Fruit fly (Drosophila melanogaster) whole organism, embryonic: ENCODE data around the gene Max.

Source experiments
- Asciz ChIP-seq: fragments of 200-800 bp; sonication (Bioruptor generic); optimal IDR thresholded peaks from 2 replicates; lab custom pipeline; 2017; ENCODE audit warnings: missing biosample characterization, mild to moderate bottlenecking, missing genetic modification characterization, missing genetic modification reagents
- Awh ChIP-seq: fragments of 200-800 bp; sonication (Bioruptor generic); IDR thresholded peaks from 2 replicates; pipeline ENCODE4, ENCODE4 v1.3.6; 2022; ENCODE audit warnings: missing biosample characterization, missing genetic modification characterization
- CG1024 ChIP-seq: fragments of 200-800 bp; sonication (Bioruptor generic); IDR thresholded peaks from 2 replicates; pipeline ENCODE4 v1.3.6; 2022; ENCODE audit warnings: missing biosample characterization, missing genetic modification characterization
- CG10543 ChIP-seq: fragments of 200-800 bp; sonication (Bioruptor generic); optimal IDR thresholded peaks from 3 replicates; lab custom pipeline; 2017; ENCODE audit warnings: missing biosample characterization, mild to moderate bottlenecking, missing genetic modification characterization, moderate library complexity
- CG11456 ChIP-seq: fragments of 200-800 bp; sonication (Bioruptor generic); IDR thresholded peaks from 3 replicates; pipeline ENCODE4 v1.3.6; 2022; ENCODE audit warnings: missing biosample characterization, missing genetic modification characterization
- CG12155 ChIP-seq: fragments of 200-800 bp; sonication (Bioruptor generic); optimal IDR thresholded peaks from 3 replicates; lab custom pipeline; 2016; ENCODE audit warnings: missing biosample characterization, missing genetic modification characterization
- CG14014 ChIP-seq: fragments of 200-800 bp; sonication (Bioruptor generic); IDR thresholded peaks from 2 replicates; pipeline ENCODE4 v1.3.6; 2022; ENCODE audit warnings: missing biosample characterization, missing genetic modification characterization
- CG15011 ChIP-seq: fragments of 200-800 bp; sonication (Bioruptor generic); optimal IDR thresholded peaks from 3 replicates; lab custom pipeline; 2018; ENCODE audit warnings: missing biosample characterization, mild to moderate bottlenecking, missing genetic modification characterization
- CG17359 ChIP-seq: fragments of 200-800 bp; sonication (Bioruptor generic); optimal IDR thresholded peaks from 3 replicates; lab custom pipeline; 2018; ENCODE audit warnings: missing biosample characterization, mild to moderate bottlenecking, missing genetic modification characterization, moderate library complexity
- CG17385 ChIP-seq: fragments of 200-800 bp; sonication (Bioruptor generic); optimal IDR thresholded peaks from 3 replicates; lab custom pipeline; 2018; ENCODE audit warnings: missing biosample characterization, mild to moderate bottlenecking, missing genetic modification characterization
- CG18476 ChIP-seq: fragments of 200-800 bp; sonication (Bioruptor generic); optimal IDR thresholded peaks from 2 replicates; lab custom pipeline; 2016; ENCODE audit warnings: missing biosample characterization, mild to moderate bottlenecking, missing genetic modification characterization
- CG2202 ChIP-seq: fragments of 200-800 bp; sonication (Bioruptor generic); optimal IDR thresholded peaks from 2 replicates; lab custom pipeline; 2018; ENCODE audit warnings: missing biosample characterization, mild to moderate bottlenecking, missing genetic modification characterization
- CG31365 ChIP-seq: fragments of 200-800 bp; sonication (Bioruptor generic); optimal IDR thresholded peaks from 2 replicates; lab custom pipeline; 2018; ENCODE audit warnings: missing biosample characterization, mild to moderate bottlenecking, missing genetic modification characterization
- CG3407 ChIP-seq: fragments of 200-800 bp; sonication (Bioruptor generic); optimal IDR thresholded peaks from 2 replicates; lab custom pipeline; 2018; ENCODE audit warnings: missing biosample characterization, mild to moderate bottlenecking, missing genetic modification characterization
- CG34224 ChIP-seq: fragments of 200-800 bp; sonication (Bioruptor generic); IDR thresholded peaks from 3 replicates; pipeline ENCODE4 v1.3.6; 2022; ENCODE audit warnings: missing biosample characterization, missing genetic modification characterization; ENCODE audit not compliant: partially characterized antibody
- CG34422 ChIP-seq: fragments of 200-800 bp; sonication (Bioruptor generic); IDR thresholded peaks from 3 replicates; pipeline ENCODE4 v1.3.6; 2022; ENCODE audit warnings: missing biosample characterization, missing genetic modification characterization
- CG4328 ChIP-seq: fragments of 200-800 bp; sonication (Bioruptor generic); optimal IDR thresholded peaks from 3 replicates; lab custom pipeline; 2017; ENCODE audit warnings: missing biosample characterization, missing genetic modification reagents, missing genetic modification characterization
- CG5953 ChIP-seq: fragments of 200-800 bp; sonication (Bioruptor generic); IDR thresholded peaks from 2 replicates; pipeline ENCODE4 v1.3.6; 2022; ENCODE audit warnings: missing biosample characterization, missing genetic modification characterization
- CG6683 ChIP-seq: fragments of 200-800 bp; sonication (Bioruptor generic); optimal IDR thresholded peaks from 2 replicates; lab custom pipeline; 2017; ENCODE audit warnings: missing biosample characterization, mild to moderate bottlenecking, missing genetic modification characterization, missing genetic modification reagents
- CG8281 ChIP-seq: fragments of 200-800 bp; sonication (Bioruptor generic); optimal IDR thresholded peaks from 2 replicates; lab custom pipeline; 2018; ENCODE audit warnings: missing biosample characterization, mild to moderate bottlenecking, missing genetic modification characterization, moderate library complexity
- CG9609 ChIP-seq: fragments of 200-800 bp; sonication (Bioruptor generic); optimal IDR thresholded peaks from 3 replicates; lab custom pipeline; 2016; ENCODE audit warnings: missing biosample characterization, missing genetic modification characterization
- CG9932 ChIP-seq: fragments of 200-800 bp; sonication (Bioruptor generic); IDR thresholded peaks from 2 replicates; pipeline ENCODE4 v1.3.6; 2022; ENCODE audit warnings: missing biosample characterization, missing genetic modification characterization
- CHES-1-like ChIP-seq: fragments of 200-800 bp; sonication (Bioruptor generic); optimal IDR thresholded peaks from 2 replicates; lab custom pipeline; 2016; ENCODE audit warnings: missing biosample characterization, missing genetic modification characterization
- D19A ChIP-seq: fragments of 200-800 bp; optimal IDR thresholded peaks from 3 replicates; lab custom pipeline; 2019; ENCODE audit warnings: missing biosample characterization, mild to moderate bottlenecking, missing genetic modification characterization, moderate library complexity
- Dip2 ChIP-seq: fragments of 200-800 bp; sonication (Bioruptor generic); IDR thresholded peaks from 2 replicates; pipeline ENCODE4 v1.3.6; 2022; ENCODE audit warnings: missing biosample characterization, missing genetic modification characterization
- E2f2 ChIP-seq: fragments of 200-800 bp; sonication (Bioruptor generic); IDR thresholded peaks from 2 replicates; pipeline ENCODE4 v1.3.6; 2022; ENCODE audit warnings: missing biosample characterization, missing genetic modification characterization
- HLH3B ChIP-seq: fragments of 200-800 bp; sonication (Bioruptor generic); IDR thresholded peaks from 2 replicates; pipeline ENCODE4 v1.3.6; 2022; ENCODE audit warnings: missing biosample characterization, missing genetic modification characterization
- HLH4C ChIP-seq: fragments of 200-800 bp; sonication (Bioruptor generic); IDR thresholded peaks from 3 replicates; pipeline ENCODE4 v1.3.6; 2022; ENCODE audit warnings: missing biosample characterization, missing genetic modification characterization; ENCODE audit not compliant: partially characterized antibody
- Nf-YA ChIP-seq: fragments of 200-800 bp; sonication (Bioruptor generic); IDR thresholded peaks from 2 replicates; pipeline ENCODE4 v1.3.6; 2022; ENCODE audit warnings: missing biosample characterization, missing genetic modification characterization
- Pdp1 ChIP-seq, 2 experiments: fragments of 200-800 bp; sonication (Bioruptor generic); optimal IDR thresholded peaks; 3 replicates each; lab custom pipeline; 2016; ENCODE audit warnings: missing biosample characterization in 2 of 2, missing genetic modification characterization in 2 of 2, mild to moderate bottlenecking in 1 of 2, moderate library complexity in 1 of 2
- Poxn ChIP-seq: fragments of 200-800 bp; sonication (Bioruptor generic); IDR thresholded peaks from 2 replicates; pipeline ENCODE4 v1.3.6; 2022; ENCODE audit warnings: missing biosample characterization, missing genetic modification characterization
- Usf ChIP-seq: fragments of 200-800 bp; sonication (Bioruptor generic); optimal IDR thresholded peaks from 2 replicates; lab custom pipeline; 2017; ENCODE audit warnings: missing genotype, missing biosample characterization, missing genetic modification characterization
- cad ChIP-seq: fragments of >200 bp; optimal IDR thresholded peaks from 2 replicates; lab custom pipeline; 2017; ENCODE audit warnings: missing biosample characterization, missing genetic modification characterization
- dan ChIP-seq: fragments of 200-800 bp; sonication (Bioruptor generic); IDR thresholded peaks from 2 replicates; pipeline ENCODE4 v1.3.6; 2022; ENCODE audit warnings: missing biosample characterization, missing genetic modification characterization
- disco-r ChIP-seq: fragments of 200-800 bp; sonication (Bioruptor generic); optimal IDR thresholded peaks from 2 replicates; lab custom pipeline; 2016; ENCODE audit warnings: missing biosample characterization, missing genetic modification characterization
- dpn ChIP-seq, 2 experiments: fragments of 200-800 bp; sonication (Bioruptor generic); optimal IDR thresholded peaks; 3 replicates each; lab custom pipeline; 2016; ENCODE audit warnings: missing biosample characterization in 2 of 2, missing genetic modification characterization in 2 of 2
- fd96Cb ChIP-seq: fragments of 200-800 bp; sonication (Bioruptor generic); optimal IDR thresholded peaks from 2 replicates; lab custom pipeline; 2018; ENCODE audit warnings: missing biosample characterization, mild to moderate bottlenecking, missing genetic modification characterization, moderate library complexity
- gfzf ChIP-seq: fragments of 200-800 bp; sonication (Bioruptor generic); optimal IDR thresholded peaks from 2 replicates; lab custom pipeline; 2016; ENCODE audit warnings: missing biosample characterization, mild to moderate bottlenecking, missing genetic modification characterization, moderate library complexity
- hth ChIP-seq: fragments of >200 bp; optimal IDR thresholded peaks from 2 replicates; lab custom pipeline; 2017; ENCODE audit warnings: inconsistent platforms
- insv ChIP-seq, 2 experiments: fragments of 200-800 bp; sonication (Bioruptor generic); optimal IDR thresholded peaks; 3 replicates each; lab custom pipeline; 2016 to 2018; ENCODE audit warnings: missing biosample characterization in 2 of 2, missing genetic modification characterization in 2 of 2
- lola ChIP-seq, 3 experiments: fragments of >200 bp in 2 of 3; fragments of 200-800 bp in 1 of 3; sonication (Bioruptor generic) in 1 of 3; optimal IDR thresholded peaks; 2 replicates each; lab custom pipeline; 2017 to 2019; ENCODE audit warnings: missing biosample characterization in 3 of 3, missing genetic modification characterization in 3 of 3, mild to moderate bottlenecking in 1 of 3, moderate library complexity in 1 of 3
- sd ChIP-seq: fragments of 200-800 bp; sonication (Bioruptor generic); optimal IDR thresholded peaks from 3 replicates; lab custom pipeline; 2018; ENCODE audit warnings: missing biosample characterization, mild to moderate bottlenecking, missing genetic modification characterization, moderate library complexity
- slbo ChIP-seq: fragments of 200-800 bp; sonication (Bioruptor generic); IDR thresholded peaks from 2 replicates; pipeline ENCODE4 v1.3.6; 2022; ENCODE audit warnings: missing biosample characterization, missing genetic modification characterization
- slp2 ChIP-seq: fragments of 200-800 bp; sonication (Bioruptor generic); optimal IDR thresholded peaks from 2 replicates; lab custom pipeline; 2016; ENCODE audit warnings: missing biosample characterization, missing genetic modification characterization
- sob ChIP-seq: fragments of 200-800 bp; sonication (Bioruptor generic); IDR thresholded peaks from 2 replicates; pipeline ENCODE4 v1.3.6; 2022; ENCODE audit warnings: missing biosample characterization, missing genetic modification characterization
- sug ChIP-seq: fragments of 200-800 bp; optimal IDR thresholded peaks from 2 replicates; lab custom pipeline; 2019; ENCODE audit warnings: missing biosample characterization, mild to moderate bottlenecking, missing genetic modification characterization, moderate library complexity
- tap ChIP-seq: fragments of 200-800 bp; optimal IDR thresholded peaks from 3 replicates; lab custom pipeline; 2019; ENCODE audit warnings: missing biosample characterization, mild to moderate bottlenecking, missing genetic modification characterization, moderate library complexity
- vfl ChIP-seq: fragments of 200-800 bp; sonication (Bioruptor generic); optimal IDR thresholded peaks from 2 replicates; lab custom pipeline; 2016; ENCODE audit warnings: missing biosample characterization, missing genetic modification characterization
- zen ChIP-seq: fragments of 200-800 bp; sonication (Bioruptor generic); optimal IDR thresholded peaks from 3 replicates; lab custom pipeline; 2018; ENCODE audit warnings: missing biosample characterization, mild to moderate bottlenecking, missing genetic modification characterization, moderate library complexity
- zf30C ChIP-seq: fragments of 200-800 bp; sonication (Bioruptor generic); optimal IDR thresholded peaks from 3 replicates; lab custom pipeline; 2018; ENCODE audit warnings: missing biosample characterization, mild to moderate bottlenecking, missing genetic modification characterization

Gene Max

DNA sequence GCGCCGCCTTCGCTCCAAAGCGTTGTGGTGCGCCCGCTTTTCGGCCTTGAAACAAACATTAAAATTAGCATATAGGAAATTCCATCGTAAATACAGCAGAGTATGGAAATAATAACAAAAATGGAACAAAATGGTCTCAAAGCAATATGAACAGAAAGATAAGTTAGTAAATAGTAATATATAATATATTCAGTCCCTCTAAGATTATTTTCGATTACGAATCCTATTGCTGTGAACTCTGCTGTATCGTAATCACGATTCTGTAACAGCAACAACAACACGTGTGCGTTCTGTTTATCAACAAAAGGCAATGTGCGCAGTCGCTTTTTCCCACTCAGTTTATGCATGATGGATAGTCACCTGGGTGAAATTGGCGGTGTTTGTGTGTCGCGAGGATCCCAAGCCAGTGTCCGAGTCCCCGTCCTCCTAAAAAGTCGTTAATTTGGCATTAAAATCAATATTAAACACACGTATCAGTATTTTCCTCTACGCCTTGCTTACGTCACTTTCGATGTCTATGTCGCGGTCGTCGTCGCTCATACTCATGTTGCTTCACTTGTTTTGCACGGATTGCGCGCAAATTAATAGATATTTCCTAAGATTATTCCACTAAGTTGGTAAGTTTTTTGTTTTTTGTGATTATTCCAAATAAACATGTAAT, 374 bp downstream of the Max start, which contains the start of the genes CG42374 and Mettl5 (continued):
- TF ChIP-seq HLH4C, result no peak
- no peak for TF ChIP-seq sug (tag; lab: Kevin White, UChicago)
- peak; percentile 12 for TF ChIP-seq CG6683
- TF ChIP-seq Usf (GFP tag; lab: Kevin White, UChicago), result no peak
- peak; percentile 40; the same call in 1 of the 2 replicates for TF ChIP-seq sob (GFP tag; lab: Robert Waterston, UW)
- peak; percentile 76; the same call in 1 of the 3 replicates for TF ChIP-seq CG34422 (GFP tag; lab: Robert Waterston, UW)
- TF ChIP-seq disco-r (GFP tag; lab: Kevin White, UChicago), result no peak
- peak; percentile 54; the same call in 1 of the 2 replicates for TF ChIP-seq HLH3B (GFP tag; lab: Robert Waterston, UW)
- TF ChIP-seq CG9932, result 0 out of 2 replicates have a peak, but pooled peaks have one; percentile 18
- no peak for TF ChIP-seq vfl (GFP tag; lab: Kevin White, UChicago)
- TF ChIP-seq CG3407 (GFP tag; lab: Kevin White, UChicago), result peak; percentile 7
- 0 out of 2 replicates have a peak, but pooled peaks have one; percentile 32 for TF ChIP-seq CG14014 (GFP tag; lab: Robert Waterston, UW)
- TF ChIP-seq Poxn, result no peak
- TF ChIP-seq Pdp1 (GFP tag; optimal IDR thresholded peaks at IDR 0.05; lab: Kevin White, UChicago), result peak in 1 of 2 experiments; percentile 82
- TF ChIP-seq CG31365, result no peak
- peak; percentile 45 for TF ChIP-seq CG17359 (tag; lab: Kevin White, UChicago)
- no peak for TF ChIP-seq Nf-YA (GFP tag; lab: Robert Waterston, UW)
- TF ChIP-seq CHES-1-like (GFP tag; lab: Kevin White, UChicago), result no peak
- no peak for TF ChIP-seq CG11456 (GFP tag; lab: Robert Waterston, UW)
- no peak for TF ChIP-seq Dip2 (GFP tag; lab: Robert Waterston, UW)
- no peak for TF ChIP-seq hth (lab: Kevin White, UChicago)
- TF ChIP-seq dpn (GFP tag; optimal IDR thresholded peaks at IDR 0.05; lab: Kevin White, UChicago), result no peak
- no peak for TF ChIP-seq CG9609 (GFP tag; lab: Kevin White, UChicago)
- TF ChIP-seq gfzf, result no peak
- no peak for TF ChIP-seq CG1024 (GFP tag; lab: Robert Waterston, UW)
- no peak for TF ChIP-seq cad (GFP tag; lab: Kevin White, UChicago)
- no peak for TF ChIP-seq CG2202
- TF ChIP-seq E2f2 (GFP tag; lab: Robert Waterston, UW), result peak; percentile 30; the same call in 1 of the 2 replicates
- no peak for TF ChIP-seq CG8281 (tag; lab: Kevin White, UChicago)
- peak; percentile 39 for TF ChIP-seq Asciz
- TF ChIP-seq zen (tag; lab: Kevin White, UChicago), result no peak
- TF ChIP-seq D19A (tag; lab: Kevin White, UChicago), result peak; percentile 32
- TF ChIP-seq CG15011 (GFP tag; lab: Kevin White, UChicago), result no peak
- TF ChIP-seq CG5953 (GFP tag; lab: Robert Waterston, UW), result 0 out of 2 replicates have a peak, but pooled peaks have one; percentile 1
- no peak for TF ChIP-seq insv (GFP tag; optimal IDR thresholded peaks at IDR 0.05; lab: Kevin White, UChicago)
- peak; percentile 24 for TF ChIP-seq tap (tag; lab: Kevin White, UChicago)
- no peak for TF ChIP-seq slp2 (GFP tag; lab: Kevin White, UChicago)
- TF ChIP-seq slbo (GFP tag; lab: Robert Waterston, UW), result peak; percentile 56
- TF ChIP-seq CG4328 (GFP tag; lab: Kevin White, UChicago), result no peak
- no peak for TF ChIP-seq CG12155 (GFP tag; lab: Kevin White, UChicago)
- TF ChIP-seq lola (GFP tag; optimal IDR thresholded peaks at IDR 0.05; lab: Kevin White, UChicago), result peak in 1 of 3 experiments; percentile 6
- peak; percentile 60; the same call in 1 of the 2 replicates for TF ChIP-seq Awh (GFP tag; lab: Robert Waterston, UW)
- peak; percentile 44 for TF ChIP-seq fd96Cb (tag; lab: Kevin White, UChicago)
- TF ChIP-seq CG10543 (GFP tag; lab: Kevin White, UChicago), result no peak
- no peak for TF ChIP-seq dan (GFP tag; lab: Robert Waterston, UW)
- peak; percentile 17 for TF ChIP-seq CG18476 (GFP tag; lab: Kevin White, UChicago)
- TF ChIP-seq zf30C (GFP tag; lab: Kevin White, UChicago), result no peak
- no peak for TF ChIP-seq CG34224 (GFP tag; lab: Robert Waterston, UW)
- TF ChIP-seq CG17385 (GFP tag; lab: Kevin White, UChicago), result peak; percentile 2
- TF ChIP-seq sd (tag; lab: Kevin White, UChicago), result peak; percentile 27
